Worm (Caenorhabditis elegans) whole organism, L2 larva: ENCODE results near the gene msd-4.

Experiments used
- Y55F3AM.14 ChIP-seq: fragments of 200-800 bp; sonication (Bioruptor generic); optimal IDR thresholded peaks from 2 replicates; lab custom pipeline; 2018; ENCODE audit warnings: mild to moderate bottlenecking, missing genetic modification characterization, missing compliant biosample characterization
- alr-1 ChIP-seq: fragments of 150-350 bp; optimal IDR thresholded peaks from 2 replicates; lab custom pipeline; 2014; ENCODE audit warnings: missing biosample characterization, missing genetic modification characterization
- ama-1 ChIP-seq: fragments of 150-350 bp; optimal IDR thresholded peaks from 2 replicates; lab custom pipeline; 2018; ENCODE audit warnings: inconsistent platforms
- ceh-16 ChIP-seq: fragments of 150-350 bp; optimal IDR thresholded peaks from 2 replicates; lab custom pipeline; 2014; ENCODE audit warnings: missing biosample characterization, missing genetic modification characterization
- crh-2 ChIP-seq: sonication (generic microtip); optimal IDR thresholded peaks from 2 replicates; lab custom pipeline; 2017; ENCODE audit warnings: missing biosample characterization, missing genetic modification characterization
- elt-1 ChIP-seq: fragments of 150-350 bp; optimal IDR thresholded peaks from 2 replicates; lab custom pipeline; 2014; ENCODE audit warnings: missing biosample characterization, missing genetic modification characterization
- gmeb-1 ChIP-seq: fragments of 150-350 bp; optimal IDR thresholded peaks from 2 replicates; lab custom pipeline; 2014; ENCODE audit warnings: missing biosample characterization, missing genetic modification characterization
- nhr-10 ChIP-seq: sonication (generic microtip); optimal IDR thresholded peaks from 2 replicates; lab custom pipeline; 2017; ENCODE audit warnings: missing biosample characterization, missing genetic modification characterization
- nhr-21 ChIP-seq: fragments of 150-350 bp; optimal IDR thresholded peaks from 2 replicates; lab custom pipeline; 2014; ENCODE audit warnings: missing biosample characterization, missing genetic modification characterization
- nhr-237 ChIP-seq: fragments of 150-350 bp; optimal IDR thresholded peaks from 2 replicates; lab custom pipeline; 2014; ENCODE audit warnings: missing biosample characterization, missing genetic modification characterization
- unc-55 ChIP-seq: fragments of 150-350 bp; sonication (generic microtip); optimal IDR thresholded peaks from 3 replicates; lab custom pipeline; 2014; ENCODE audit warnings: missing biosample characterization, missing genetic modification reagents, missing genetic modification characterization
- unc-62 ChIP-seq: fragments of 150-350 bp; optimal IDR thresholded peaks from 2 replicates; lab custom pipeline; 2014; ENCODE audit warnings: missing biosample characterization, missing genetic modification reagents, missing genetic modification characterization
- ztf-11 ChIP-seq: sonication (generic microtip); optimal IDR thresholded peaks from 2 replicates; lab custom pipeline; 2017; ENCODE audit warnings: missing biosample characterization, missing genetic modification characterization

msd-4 gene

DNA sequence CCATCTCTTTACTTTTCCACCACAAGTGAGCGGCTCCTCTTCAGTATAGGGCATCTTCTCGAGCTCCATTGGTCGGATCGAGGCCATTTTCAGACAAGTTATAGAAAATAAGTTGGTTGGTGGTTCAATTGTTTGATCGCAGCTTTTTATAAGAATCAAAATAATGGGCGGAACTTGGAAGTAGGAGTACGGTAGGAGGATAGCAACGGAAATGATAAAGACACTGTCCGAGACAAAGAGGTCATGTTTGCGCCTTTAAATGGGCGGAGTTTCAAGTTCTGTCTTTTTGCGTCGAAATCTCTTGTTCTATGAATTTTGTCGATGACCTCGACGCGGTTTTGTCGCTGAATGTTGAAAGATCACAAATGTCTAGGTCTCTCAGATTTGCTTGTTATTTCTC lies 46.4 kb downstream of the msd-4 start, which contains the start of gene F26A1.8:
F26A1.8 (minus strand) TSS at position 101 of the 400 bp plus-strand sequence.
- TF ChIP-seq ztf-11 (tag; lab: Kevin White, UChicago): no peak
- no peak for TF ChIP-seq gmeb-1 (tag; lab: Kevin White, UChicago)
- TF ChIP-seq crh-2 (tag; lab: Kevin White, UChicago): no peak
- no peak for TF ChIP-seq nhr-10 (tag; lab: Kevin White, UChicago)
- no peak for TF ChIP-seq alr-1 (tag; lab: Kevin White, UChicago)
- no peak for TF ChIP-seq Y55F3AM.14
- TF ChIP-seq unc-55 (GFP tag; lab: Kevin White, UChicago): no peak
- no peak for TF ChIP-seq unc-62 (GFP tag; lab: Kevin White, UChicago)

DNA sequence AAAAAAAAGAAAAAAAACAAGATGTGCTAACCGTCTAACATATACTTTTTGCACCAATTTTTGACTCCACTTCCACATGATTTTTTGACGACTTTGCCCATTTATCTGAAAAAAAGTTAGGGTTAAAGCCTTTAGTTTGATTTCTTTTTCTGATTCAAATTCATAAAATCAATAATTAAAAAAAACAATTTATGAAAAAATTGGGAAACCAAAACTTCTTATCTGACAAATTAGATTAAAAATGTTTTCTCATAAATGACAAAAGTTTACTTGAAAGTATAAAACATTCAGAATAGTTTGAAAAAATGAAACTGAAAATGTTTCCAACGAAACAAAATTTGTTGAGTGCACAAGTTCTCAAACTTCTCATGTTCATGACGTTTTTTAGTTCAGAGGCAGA lies 48.7 kb downstream of the msd-4 start, which contains the start of gene F26A1.7:
F26A1.7 (minus strand) TSS at position 101 of the 400 bp plus-strand sequence.
- no peak for TF ChIP-seq nhr-10 (tag; lab: Kevin White, UChicago)
- no peak for TF ChIP-seq elt-1
- no peak for TF ChIP-seq nhr-237
- no peak for TF ChIP-seq ama-1
- no peak for TF ChIP-seq nhr-21 (tag; lab: Kevin White, UChicago)
- no peak for TF ChIP-seq ceh-16 (tag; lab: Kevin White, UChicago)
- TF ChIP-seq crh-2 (tag; lab: Kevin White, UChicago): no peak
- TF ChIP-seq unc-62 (GFP tag; lab: Kevin White, UChicago): no peak
- TF ChIP-seq, all 48 proteins: peak for 0
